Comparison of ENCODE assay signal across 3 worm cellular contexts in genomic region chrIII:1665373-1665772, ce11.
TF ChIP-seq lines count a peak whose summit lies in the region.

No protein-coding gene starts in this region.

TF ChIP-seq in whole organism, L3 larva, 47 proteins besides CTCF, POLR2A, EP300 and RAD21:
- TF ChIP-seq ceh-28 (tag; optimal IDR thresholded peaks at IDR 0.05; lab: Kevin White, UChicago) (peak; percentile 60), lin-39 (tag; optimal IDR thresholded peaks at IDR 0.05; lab: Kevin White, UChicago) (no peak)

TF ChIP-seq in whole organism, L4 larva, 104 proteins besides CTCF, POLR2A, EP300 and RAD21:
- TF ChIP-seq ceh-28 (tag; optimal IDR thresholded peaks at IDR 0.05; lab: Kevin White, UChicago) (peak; percentile 75), pqm-1 (tag; optimal IDR thresholded peaks at IDR 0.05; lab: Kevin White, UChicago) (no peak)
TF ChIP-seq in whole organism, L4 larva: peak in this region for 1.

TF ChIP-seq in whole organism, midembryonic, 9 proteins besides CTCF, POLR2A, EP300 and RAD21:
- TF ChIP-seq T22C8.4 (GFP tag; IDR thresholded peaks at IDR 0.05; lab: Robert Waterston, UW) (peak; percentile 64; the same call in 1 of the 2 replicates), flt-1 (GFP tag; IDR thresholded peaks at IDR 0.05; lab: Robert Waterston, UW) (no peak)

Comparison
In these comparisons a context has a peak if more than half of its experiments do, and no peak if none do; other contexts are left out.
1. Of the 28 proteins assayed by ChIP-seq in both whole organism, L4 larva and whole organism, L3 larva: peak only in whole organism, L4 larva: none; only in whole organism, L3 larva: none; in both: ceh-28; in neither: 27.